Worm (Caenorhabditis elegans) whole organism, L4 larva: ENCODE measurements around the gene moe-3.

Source experiments
- D1046.2 ChIP-seq: fragments of 200-800 bp; sonication (Bioruptor generic); IDR thresholded peaks from 2 replicates; pipeline ENCODE4 v1.3.6; 2022; ENCODE audit warnings: missing genetic modification characterization, missing compliant biosample characterization
- T26A8.4 ChIP-seq: fragments of 200-800 bp; sonication (Bioruptor generic); IDR thresholded peaks from 2 replicates; pipeline ENCODE4 v1.3.6; 2022; ENCODE audit warnings: missing genetic modification characterization, missing compliant biosample characterization
- Y105C5A.15 ChIP-seq: fragments of 200-800 bp; sonication (Bioruptor generic); IDR thresholded peaks from 2 replicates; pipeline ENCODE4 v1.3.6; 2022; ENCODE audit warnings: missing genetic modification characterization, missing compliant biosample characterization
- Y5F2A.4 ChIP-seq: fragments of 200-800 bp; sonication (Bioruptor generic); optimal IDR thresholded peaks from 2 replicates; lab custom pipeline; 2018; ENCODE audit warnings: mild to moderate bottlenecking, missing genetic modification characterization, missing compliant biosample characterization
- ZK546.5 ChIP-seq, 2 experiments: sonication (generic microtip); optimal IDR thresholded peaks; 2 replicates each; lab custom pipeline; 2017; ENCODE audit warnings: missing biosample characterization in 2 of 2, missing genetic modification characterization in 2 of 2
- aly-2 ChIP-seq: sonication (generic microtip); optimal IDR thresholded peaks from 2 replicates; lab custom pipeline; 2018; ENCODE audit warnings: missing biosample characterization, missing genetic modification characterization
- ama-1 ChIP-seq: fragments of 150-350 bp; optimal IDR thresholded peaks from 2 replicates; lab custom pipeline; 2014; ENCODE audit warnings: inconsistent platforms, mixed read lengths
- ceh-20 ChIP-seq: fragments of 200-800 bp; sonication (Bioruptor generic); IDR thresholded peaks from 2 replicates; pipeline ENCODE4 v1.3.6; 2022; ENCODE audit warnings: missing genetic modification reagents, missing genetic modification characterization, missing compliant biosample characterization
- ceh-28 ChIP-seq: fragments of 150-350 bp; optimal IDR thresholded peaks from 2 replicates; lab custom pipeline; 2014; ENCODE audit warnings: missing biosample characterization, missing genetic modification reagents, missing genetic modification characterization
- ceh-32 ChIP-seq: sonication (generic microtip); optimal IDR thresholded peaks from 2 replicates; lab custom pipeline; 2016; ENCODE audit warnings: mild to moderate bottlenecking, missing genetic modification characterization, missing compliant biosample characterization; ENCODE audit not compliant: poor library complexity
- ceh-44 ChIP-seq: fragments of 200-800 bp; sonication (Bioruptor generic); IDR thresholded peaks from 2 replicates; pipeline ENCODE4 v1.3.6; 2022; ENCODE audit warnings: missing genetic modification reagents, missing genetic modification characterization, missing compliant biosample characterization
- ces-1 ChIP-seq: fragments of 150-350 bp; sonication (generic microtip); optimal IDR thresholded peaks from 4 replicates; lab custom pipeline; 2014; ENCODE audit warnings: missing biosample characterization, missing genetic modification reagents, missing genetic modification characterization
- ctbp-1 ChIP-seq: fragments of 200-800 bp; sonication (Bioruptor generic); IDR thresholded peaks from 2 replicates; pipeline ENCODE4 v1.3.6; 2022; ENCODE audit warnings: missing genetic modification reagents, missing genetic modification characterization, missing compliant biosample characterization
- daf-19 ChIP-seq: fragments of 200-800 bp; sonication (Bioruptor generic); conservative IDR thresholded peaks from 2 replicates; pipeline ENCODE4 v1.3.6; 2022; ENCODE audit warnings: missing genetic modification characterization, missing compliant biosample characterization
- daf-8 ChIP-seq: fragments of 200-800 bp; sonication (Bioruptor generic); IDR thresholded peaks from 2 replicates; pipeline ENCODE4 v1.3.6; 2022; ENCODE audit warnings: missing genetic modification characterization, missing compliant biosample characterization
- dmd-6 ChIP-seq: fragments of 200-800 bp; sonication (Bioruptor generic); IDR thresholded peaks from 2 replicates; pipeline ENCODE4 v1.3.6; 2022; ENCODE audit warnings: missing genetic modification reagents, missing genetic modification characterization, missing compliant biosample characterization
- dmd-8 ChIP-seq: fragments of 200-800 bp; sonication (Bioruptor generic); IDR thresholded peaks from 2 replicates; pipeline ENCODE4 v1.3.6; 2022; ENCODE audit warnings: missing genetic modification characterization, missing compliant biosample characterization
- dpl-1 ChIP-seq: fragments of 150-350 bp; optimal IDR thresholded peaks from 2 replicates; lab custom pipeline; 2014; ENCODE audit warnings: missing biosample characterization, missing genetic modification reagents, missing genetic modification characterization
- fkh-10 ChIP-seq: fragments of 150-350 bp; optimal IDR thresholded peaks from 2 replicates; lab custom pipeline; 2014; ENCODE audit warnings: missing biosample characterization, missing genetic modification reagents, missing genetic modification characterization
- gei-8 ChIP-seq: fragments of 200-800 bp; sonication (Bioruptor generic); optimal IDR thresholded peaks from 2 replicates; lab custom pipeline; 2018; ENCODE audit warnings: mild to moderate bottlenecking, missing genetic modification characterization, missing compliant biosample characterization
- hlh-30 ChIP-seq: sonication (generic microtip); optimal IDR thresholded peaks from 2 replicates; lab custom pipeline; 2017; ENCODE audit warnings: antibody characterized with exemption, mild to moderate bottlenecking, missing genetic modification characterization, missing compliant biosample characterization; ENCODE audit not compliant: insufficient read depth
- hmg-1.1 ChIP-seq: fragments of 200-800 bp; sonication (Bioruptor generic); IDR thresholded peaks from 2 replicates; pipeline ENCODE4 v1.3.6; 2022; ENCODE audit warnings: missing genetic modification reagents, missing genetic modification characterization, missing compliant biosample characterization
- jun-1 ChIP-seq: fragments of 150-350 bp; optimal IDR thresholded peaks from 2 replicates; lab custom pipeline; 2014; ENCODE audit warnings: missing biosample characterization, missing genetic modification reagents, missing genetic modification characterization
- lim-7 ChIP-seq: fragments of 200-800 bp; sonication (Bioruptor generic); IDR thresholded peaks from 2 replicates; pipeline ENCODE4 v1.3.6; 2022; ENCODE audit warnings: missing genetic modification characterization, missing compliant biosample characterization
- lin-39 ChIP-seq: fragments of 150-350 bp; optimal IDR thresholded peaks from 2 replicates; lab custom pipeline; 2014; ENCODE audit warnings: missing biosample characterization, missing genetic modification reagents, missing genetic modification characterization
- madf-5 ChIP-seq, 2 experiments: fragments of 200-800 bp; sonication (Bioruptor generic); IDR thresholded peaks; 2 replicates each; pipeline ENCODE4 v1.3.6; 2022; ENCODE audit warnings: missing compliant biosample characterization in 2 of 2, missing genetic modification characterization in 2 of 2
- madf-9 ChIP-seq: fragments of 200-800 bp; sonication (Bioruptor generic); conservative IDR thresholded peaks from 2 replicates; pipeline ENCODE4 v1.3.6; 2022; ENCODE audit warnings: missing genetic modification reagents, missing genetic modification characterization, missing compliant biosample characterization
- mdl-1 ChIP-seq, 2 experiments: fragments of 150-350 bp in 1 of 2; sonication (generic microtip) in 1 of 2; optimal IDR thresholded peaks; 2 replicates each; lab custom pipeline; 2014 to 2017; ENCODE audit warnings: missing biosample characterization in 2 of 2, missing genetic modification characterization in 2 of 2
- mep-1 ChIP-seq: fragments of 150-350 bp; sonication (generic microtip); optimal IDR thresholded peaks from 3 replicates; lab custom pipeline; 2014; ENCODE audit warnings: missing biosample characterization, missing genetic modification characterization
- mes-2 ChIP-seq: sonication (generic microtip); optimal IDR thresholded peaks from 2 replicates; lab custom pipeline; 2016; ENCODE audit warnings: missing genotype, mild to moderate bottlenecking, missing genetic modification characterization, missing compliant biosample characterization; ENCODE audit not compliant: poor library complexity, severe bottlenecking
- mxl-3 ChIP-seq: fragments of 200-800 bp; sonication (Bioruptor generic); optimal IDR thresholded peaks from 2 replicates; lab custom pipeline; 2018; ENCODE audit warnings: mild to moderate bottlenecking, missing genetic modification characterization, missing compliant biosample characterization
- nhr-102 ChIP-seq: sonication (generic microtip); optimal IDR thresholded peaks from 2 replicates; lab custom pipeline; 2016; ENCODE audit warnings: mild to moderate bottlenecking, missing genetic modification characterization, moderate library complexity, missing compliant biosample characterization
- nhr-11 ChIP-seq: fragments of 150-350 bp; optimal IDR thresholded peaks from 2 replicates; lab custom pipeline; 2014; ENCODE audit warnings: missing biosample characterization, missing genetic modification characterization
- nhr-41 ChIP-seq: fragments of 200-800 bp; sonication (Bioruptor generic); IDR thresholded peaks from 2 replicates; pipeline ENCODE4 v1.3.6; 2022; ENCODE audit warnings: missing genetic modification reagents, missing genetic modification characterization, missing compliant biosample characterization
- nhr-48 ChIP-seq: sonication (generic microtip); optimal IDR thresholded peaks from 2 replicates; lab custom pipeline; 2016; ENCODE audit warnings: mild to moderate bottlenecking, missing genetic modification characterization, missing compliant biosample characterization
- php-3 ChIP-seq: fragments of 200-800 bp; sonication (Bioruptor generic); IDR thresholded peaks from 2 replicates; pipeline ENCODE4 v1.3.6; 2022; ENCODE audit warnings: missing genetic modification reagents, missing genetic modification characterization, missing compliant biosample characterization
- saeg-2 ChIP-seq: fragments of 200-800 bp; sonication (Bioruptor generic); IDR thresholded peaks from 2 replicates; pipeline ENCODE4 v1.3.6; 2022; ENCODE audit warnings: missing genetic modification reagents, missing genetic modification characterization, missing compliant biosample characterization
- spr-1 ChIP-seq: sonication (generic microtip); optimal IDR thresholded peaks from 2 replicates; lab custom pipeline; 2016; ENCODE audit warnings: mild to moderate bottlenecking, missing genetic modification characterization, missing compliant biosample characterization
- unc-39 ChIP-seq: sonication (generic microtip); optimal IDR thresholded peaks from 2 replicates; lab custom pipeline; 2017; ENCODE audit warnings: missing biosample characterization, missing genetic modification characterization
- vab-7 ChIP-seq: fragments of 200-800 bp; sonication (Bioruptor generic); IDR thresholded peaks from 2 replicates; pipeline ENCODE4 v1.3.6; 2022; ENCODE audit warnings: missing genetic modification reagents, missing genetic modification characterization, missing compliant biosample characterization
- zfp-2 ChIP-seq: sonication (generic microtip); optimal IDR thresholded peaks from 2 replicates; lab custom pipeline; 2016; ENCODE audit warnings: mild to moderate bottlenecking, missing genetic modification characterization, missing compliant biosample characterization
- ztf-11 ChIP-seq: fragments of 150-350 bp; optimal IDR thresholded peaks from 2 replicates; lab custom pipeline; 2014; ENCODE audit warnings: missing biosample characterization, missing genetic modification characterization

moe-3 gene

ce11 chrII:13195163-13195562 is 29.6 kb upstream of the moe-3 start, which contains the start of gene lec-1 (continued):
- TF ChIP-seq ztf-11 (no peak), vab-7 (GFP tag; lab: Robert Waterston, UW) (no peak), aly-2 (tag; lab: Kevin White, UChicago) (no peak), madf-5 (GFP tag; IDR thresholded peaks at IDR 0.05; lab: Robert Waterston, UW) (no peak), ama-1 (peak; percentile 74), saeg-2 (GFP tag; lab: Robert Waterston, UW) (no peak), fkh-10 (GFP tag; lab: Kevin White, UChicago) (no peak), mep-1 (peak; percentile 70), daf-8 (no peak), hlh-30 (peak; percentile 45), D1046.2 (GFP tag; lab: Robert Waterston, UW) (no peak), ZK546.5 (tag; optimal IDR thresholded peaks at IDR 0.05; lab: Kevin White, UChicago) (no peak), lim-7 (0 out of 2 replicates have a peak, but pooled peaks have one; percentile 6), Y105C5A.15 (GFP tag; lab: Robert Waterston, UW) (no peak), dmd-8 (GFP tag; lab: Robert Waterston, UW) (no peak), spr-1 (tag; lab: Kevin White, UChicago) (no peak), ceh-32 (no peak), nhr-102 (tag; lab: Kevin White, UChicago) (no peak), nhr-11 (tag; lab: Kevin White, UChicago) (peak; percentile 70), dmd-6 (GFP tag; lab: Robert Waterston, UW) (peak; percentile 37; the same call in 1 of the 2 replicates), unc-39 (tag; lab: Kevin White, UChicago) (no peak), madf-9 (GFP tag; lab: Robert Waterston, UW) (no peak), jun-1 (no peak), ceh-44 (GFP tag; lab: Robert Waterston, UW) (no peak), dpl-1 (peak; percentile 27), daf-19 (GFP tag; lab: Robert Waterston, UW) (no peak), nhr-48 (no peak), ceh-28 (tag; lab: Kevin White, UChicago) (no peak), lin-39 (no peak), php-3 (GFP tag; lab: Robert Waterston, UW) (no peak)

DNA sequence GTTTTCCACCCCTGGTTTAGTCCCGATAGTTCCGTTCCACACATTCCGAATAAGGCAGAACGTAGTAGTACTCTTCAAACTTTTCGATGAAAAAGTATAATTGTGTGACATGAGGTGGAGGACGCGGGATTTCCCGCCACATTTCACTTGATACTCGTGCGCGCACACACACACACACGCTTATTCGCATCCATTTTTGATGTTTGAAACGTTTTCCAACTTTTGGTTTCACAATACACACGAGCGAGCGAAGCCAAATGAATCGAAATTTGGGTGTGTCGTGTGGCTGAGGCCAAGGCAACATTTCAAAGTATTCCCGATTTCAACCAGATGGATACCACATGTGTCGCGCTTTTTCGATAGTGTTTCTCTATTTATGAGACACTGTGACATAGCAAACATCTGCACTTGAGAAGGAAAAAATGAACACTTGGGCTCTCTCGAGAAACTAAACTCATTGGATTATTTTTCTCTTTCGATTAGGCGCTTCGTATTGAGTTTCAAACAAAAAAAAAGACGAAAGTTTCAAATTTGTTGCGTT is 28.1 kb upstream of the moe-3 start:
- no peak for TF ChIP-seq Y105C5A.15 (GFP tag; lab: Robert Waterston, UW)
- TF ChIP-seq mxl-3 (GFP tag; lab: Kevin White, UChicago) = peak; percentile 46
- no peak for TF ChIP-seq ctbp-1
- TF ChIP-seq hlh-30 = peak; percentile 43
- no peak for TF ChIP-seq Y5F2A.4
- TF ChIP-seq zfp-2 = no peak
- 0 out of 2 replicates have a peak, but pooled peaks have one; percentile 34 for TF ChIP-seq hmg-1.1 (GFP tag; lab: Robert Waterston, UW)
- no peak for TF ChIP-seq lin-39
- no peak for TF ChIP-seq mes-2 (tag; lab: Kevin White, UChicago)
- no peak for TF ChIP-seq nhr-41 (GFP tag; lab: Robert Waterston, UW)
- no peak for TF ChIP-seq ces-1 (GFP tag; lab: Kevin White, UChicago)
- peak in 1 of 2 experiments; percentile 35 for TF ChIP-seq mdl-1 (tag; optimal IDR thresholded peaks at IDR 0.05; lab: Kevin White, UChicago)
- TF ChIP-seq dpl-1 = no peak
- 0 out of 2 replicates have a peak, but pooled peaks have one; percentile 15 for TF ChIP-seq T26A8.4 (GFP tag; lab: Robert Waterston, UW)
- TF ChIP-seq gei-8 = no peak
- TF ChIP-seq ceh-20 = no peak
- TF ChIP-seq, all 104 proteins: peak for 5
